Worm (Caenorhabditis elegans): ENCODE data around the gene C36B7.4.

DNA sequence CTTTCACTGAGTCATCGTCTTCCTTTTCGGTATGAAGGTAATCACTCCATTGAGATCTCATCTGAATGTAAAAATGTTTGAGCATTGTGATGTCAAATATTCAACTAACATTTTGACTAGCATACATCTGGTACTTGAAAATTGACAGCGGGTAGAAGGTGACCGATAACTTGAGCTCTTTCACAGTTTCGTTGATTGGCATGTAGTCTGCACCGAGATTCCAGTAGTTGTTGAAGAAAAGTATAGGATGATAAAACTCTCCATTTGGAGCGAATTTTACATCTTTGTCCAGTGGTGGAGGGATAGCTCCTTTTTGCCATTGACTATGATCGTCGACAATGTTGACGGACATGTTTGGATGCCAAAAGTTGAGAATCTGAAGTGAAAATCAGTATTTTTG is 13.2 kb upstream of the C36B7.4 start:
- TF ChIP-seq him-1 (tag; optimal IDR thresholded peaks at IDR 0.05): no peak
- no peak for TF ChIP-seq dao-5 (tag; optimal IDR thresholded peaks at IDR 0.05)
- TF ChIP-seq W03F9.2 (tag; optimal IDR thresholded peaks at IDR 0.05): no peak
